Fruit fly (Drosophila melanogaster): ENCODE results near the gene RhoGAP5A.

- TF ChIP-seq CG15710 (tag; optimal IDR thresholded peaks at IDR 0.05) (no peak), CG10348 (GFP tag; IDR thresholded peaks at IDR 0.05) (no peak), CG12605 (GFP tag; IDR thresholded peaks at IDR 0.05) (no peak), Snoo (tag; optimal IDR thresholded peaks at IDR 0.05) (no peak), CG9948 (tag; optimal IDR thresholded peaks at IDR 0.05) (no peak), CG13204 (GFP tag; optimal IDR thresholded peaks at IDR 0.05) (no peak), Pif1B (GFP tag; optimal IDR thresholded peaks at IDR 0.05) (no peak), fd96Ca (GFP tag; IDR thresholded peaks at IDR 0.05) (no peak), rn (GFP tag; IDR thresholded peaks at IDR 0.05) (no peak)
These were observed 11.0 kb downstream of the RhoGAP5A start for dm6 chrX:5607647-5608046.

Measured in whole organism, pupa.